Fruit fly (Drosophila melanogaster): ENCODE measurements around the gene CG44139.
A peak's percentile ranks its signal among the peaks of the same experiment; 100 is the strongest.

CG44139 gene

dm6 chr2L:2424497-2424896 lies at the start of gene CG44139:
TSS of gene CG44139 (plus strand) at chr2L:2424797.
- no peak for TF ChIP-seq noc (tag; optimal IDR thresholded peaks at IDR 0.05)

dm6 chr2L:2375655-2376417 lies 48.8 kb upstream of the CG44139 start, which contains the start of gene Atxn7:
TSS of gene Atxn7 (plus strand) at chr2L:2375841.
- peak; percentile 2 for TF ChIP-seq noc (tag; optimal IDR thresholded peaks at IDR 0.05)

- no peak for TF ChIP-seq noc (tag; optimal IDR thresholded peaks at IDR 0.05)
Observed at dm6 chr2L:2376418-2376702, 48.2 kb upstream of the CG44139 start.

dm6 chr2L:2380805-2381204 lies 43.8 kb upstream of the CG44139 start, which contains the start of gene Eogt:
TSS of gene Eogt (plus strand) at chr2L:2381097.
- TF ChIP-seq noc (tag; optimal IDR thresholded peaks at IDR 0.05): peak; percentile 69

DNA sequence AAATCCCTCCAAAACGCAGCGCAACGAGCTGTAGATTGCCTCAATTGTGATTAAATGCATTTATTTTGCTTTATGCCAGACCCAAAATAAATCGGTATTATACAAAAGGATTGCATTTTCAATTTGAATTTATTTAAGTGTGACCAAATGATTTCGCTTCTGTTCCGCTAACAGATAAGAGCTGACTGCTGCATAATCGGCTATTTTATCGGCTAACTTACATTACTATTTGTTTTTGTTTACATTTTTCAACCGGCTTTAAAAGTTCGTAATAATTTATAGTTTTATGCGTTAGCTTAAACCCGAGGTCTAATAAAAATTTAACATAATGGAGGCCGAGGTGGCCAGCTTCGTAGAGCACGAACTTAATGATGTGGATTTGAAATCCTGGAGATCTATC lies 41.6 kb upstream of the CG44139 start, which contains the start of gene PIG-Wa:
PIG-Wa (plus strand) TSS at position 232 of the 400 bp plus-strand sequence.
- TF ChIP-seq noc (tag; optimal IDR thresholded peaks at IDR 0.05): no peak

DNA sequence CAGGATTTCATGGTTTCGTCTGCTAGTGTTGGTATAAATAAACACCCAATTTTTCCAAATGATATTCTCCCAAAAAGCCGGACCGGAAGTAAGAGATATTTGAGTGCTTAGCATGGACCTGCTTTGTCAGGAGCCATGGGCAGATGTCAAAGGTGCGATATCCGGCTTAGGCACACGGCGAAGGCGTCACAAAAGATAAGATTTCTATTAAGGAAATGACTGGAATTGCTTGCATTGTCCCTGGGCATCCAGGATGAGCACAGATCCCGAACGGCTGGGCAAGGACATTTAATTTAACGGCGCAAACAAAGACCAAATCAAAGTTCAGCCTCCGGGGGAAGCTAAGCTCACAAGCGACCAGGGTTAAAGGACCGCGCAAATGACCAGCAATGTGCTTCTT lies 38.9 kb upstream of the CG44139 start, which contains the start of gene CG3557:
CG3557 (minus strand) TSS at position 101 of the 400 bp plus-strand sequence.
- TF ChIP-seq noc (tag; optimal IDR thresholded peaks at IDR 0.05): no peak

DNA sequence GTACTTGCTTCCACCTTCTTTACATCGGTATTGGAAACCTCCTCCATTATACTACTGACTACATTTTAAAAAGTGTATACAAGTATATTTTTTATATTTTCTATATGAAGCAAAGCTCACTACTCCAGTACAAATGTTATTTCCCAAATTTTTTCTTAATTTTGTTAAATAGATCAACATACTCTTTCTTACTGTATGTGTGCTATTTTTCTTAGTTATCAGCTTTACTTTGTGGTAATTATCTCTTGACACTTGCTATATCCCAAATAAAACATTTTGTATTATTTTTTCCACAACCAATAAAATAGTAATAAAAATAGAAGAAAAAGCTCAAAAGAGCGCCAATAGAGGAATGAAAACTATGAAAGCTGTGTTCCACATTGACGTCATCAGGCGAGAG lies 34.0 kb upstream of the CG44139 start, which contains the start of gene CG43750:
CG43750 (minus strand) TSS at position 101 of the 400 bp plus-strand sequence.
- TF ChIP-seq noc (tag; optimal IDR thresholded peaks at IDR 0.05): no peak

DNA sequence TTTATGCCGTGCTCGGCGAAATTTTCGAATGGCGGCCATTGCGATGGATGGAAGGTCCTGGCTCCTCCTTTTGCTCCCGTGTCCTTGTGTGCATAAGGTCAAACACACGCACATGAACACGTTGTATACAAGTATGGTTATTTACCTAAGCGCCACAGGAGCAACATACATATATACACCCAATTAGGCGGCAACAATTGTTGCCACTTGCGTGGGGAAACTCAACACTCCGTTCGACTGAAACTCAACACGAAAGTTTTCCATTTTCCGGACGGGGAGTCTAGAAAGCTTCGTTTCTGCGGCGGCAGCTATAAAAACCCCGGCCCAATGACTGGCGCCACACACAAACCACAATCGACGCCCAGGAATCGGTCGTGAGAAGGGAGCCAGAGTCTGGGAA lies 33.3 kb upstream of the CG44139 start, which contains the start of gene CG46448:
CG46448 (plus strand) TSS at position 340 of the 400 bp plus-strand sequence.
- TF ChIP-seq noc (tag; optimal IDR thresholded peaks at IDR 0.05): no peak

DNA sequence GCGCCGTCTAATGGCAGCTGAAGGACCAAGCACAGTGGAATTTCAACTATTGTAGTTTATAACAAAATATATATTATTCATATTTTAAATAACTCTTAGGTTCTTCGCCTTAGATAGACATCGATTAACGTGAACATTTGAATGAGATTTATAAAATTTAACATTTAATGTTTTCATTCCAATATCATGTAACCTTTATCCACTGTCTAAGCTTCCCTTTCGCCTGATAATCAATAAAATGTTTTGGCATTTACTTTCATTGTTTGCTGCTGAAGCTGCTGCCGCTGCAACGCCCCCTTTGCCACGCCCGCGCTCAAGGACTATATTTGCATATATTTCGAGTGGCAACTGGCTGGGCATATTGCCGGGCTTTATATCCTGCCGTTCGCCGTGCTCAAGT lies 29.7 kb upstream of the CG44139 start:
- TF ChIP-seq noc (tag; optimal IDR thresholded peaks at IDR 0.05): no peak

- no peak for TF ChIP-seq noc (tag; optimal IDR thresholded peaks at IDR 0.05)
Observed at dm6 chr2L:2397080-2397479, 27.5 kb upstream of the CG44139 start.

DNA sequence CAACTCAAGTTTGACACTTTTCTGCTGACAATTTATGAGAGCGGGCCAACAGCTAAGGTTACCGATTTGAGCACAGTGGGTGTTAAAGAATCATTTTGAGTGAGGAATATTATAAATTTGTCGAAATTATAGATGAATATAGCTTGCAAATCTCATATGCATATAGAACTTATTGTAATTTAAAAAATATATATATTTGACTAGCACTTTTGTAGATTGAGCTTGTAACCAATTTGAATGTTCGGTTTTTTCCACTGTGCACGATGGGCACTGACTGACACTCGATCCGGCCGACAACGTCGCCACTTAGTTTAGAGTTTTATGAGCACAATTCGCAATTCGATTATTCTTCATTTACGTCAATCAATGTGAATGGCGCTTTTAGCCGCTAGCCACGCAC lies 26.1 kb upstream of the CG44139 start:
- no peak for TF ChIP-seq noc (tag; optimal IDR thresholded peaks at IDR 0.05)

- no peak for TF ChIP-seq noc (tag; optimal IDR thresholded peaks at IDR 0.05)
Observed at dm6 chr2L:2399897-2400296, 24.7 kb upstream of the CG44139 start, which contains the start of gene VGlut. TSS of gene VGlut (plus strand) at chr2L:2400295.

DNA sequence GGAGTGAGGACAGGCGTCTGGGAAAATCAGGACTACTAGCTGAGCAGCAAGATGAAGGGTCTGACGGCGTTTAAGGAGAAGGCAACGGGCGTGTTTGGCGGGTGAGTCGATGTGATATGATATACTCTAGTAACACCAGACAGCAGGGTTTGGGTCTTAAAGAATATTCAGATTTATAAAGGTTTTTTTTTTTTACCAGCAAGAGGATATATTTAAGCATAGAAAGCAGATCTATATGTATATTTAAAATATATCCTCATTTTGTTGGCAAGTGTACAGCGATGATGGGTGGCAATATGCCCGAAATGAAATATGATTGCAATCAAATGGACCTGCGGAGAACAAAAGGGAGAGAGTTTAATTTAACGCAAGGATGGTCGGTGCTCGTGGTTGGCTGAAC lies 22.4 kb upstream of the CG44139 start:
- no peak for TF ChIP-seq noc (tag; optimal IDR thresholded peaks at IDR 0.05)

DNA sequence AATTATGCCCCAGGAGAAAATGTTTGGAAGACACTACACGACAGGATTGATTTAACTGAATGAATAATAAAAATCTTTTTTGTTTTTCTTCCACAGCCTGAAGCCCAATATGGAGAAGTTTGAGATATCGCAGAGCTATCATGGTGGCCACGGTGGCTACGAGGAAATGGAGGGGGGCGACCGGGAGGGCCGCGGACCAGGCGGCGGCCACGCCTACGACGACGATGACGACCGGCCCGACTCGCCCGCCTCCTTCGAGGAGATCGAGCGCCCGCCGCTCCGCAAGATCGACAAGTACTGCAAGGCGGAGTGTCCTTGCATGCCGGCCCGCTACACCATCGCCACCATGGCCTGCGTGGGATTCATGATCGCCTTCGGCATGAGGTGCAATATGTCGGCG lies 20.0 kb upstream of the CG44139 start:
- no peak for TF ChIP-seq noc (tag; optimal IDR thresholded peaks at IDR 0.05)

- no peak for TF ChIP-seq noc (tag; optimal IDR thresholded peaks at IDR 0.05)
Observed at dm6 chr2L:2413093-2413492, 11.5 kb upstream of the CG44139 start.

- no peak for TF ChIP-seq noc (tag; optimal IDR thresholded peaks at IDR 0.05)
Observed at dm6 chr2L:2415109-2415508, 9.5 kb upstream of the CG44139 start, which contains the start of gene CG18641. TSS of gene CG18641 (minus strand) at chr2L:2415322.

DNA sequence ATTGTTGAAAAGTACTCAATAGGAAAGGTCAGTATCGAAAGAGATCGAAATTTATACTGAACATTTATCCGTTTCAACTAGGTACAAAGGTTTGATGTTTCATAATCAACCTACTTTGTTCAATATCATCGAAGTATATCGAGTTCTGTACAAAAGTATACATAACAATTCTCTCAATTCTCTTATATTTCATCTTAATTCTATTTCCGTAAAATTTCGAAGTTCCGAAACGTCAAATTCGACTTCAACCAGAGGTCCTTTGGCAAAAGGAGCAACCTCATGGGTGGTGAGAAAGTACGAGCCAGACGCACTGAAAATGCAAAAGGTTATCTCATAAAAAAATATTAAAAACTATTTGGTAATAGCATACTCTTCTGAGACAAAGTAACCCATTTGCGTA lies 8.0 kb upstream of the CG44139 start, which contains the start of gene CG31948:
CG31948 (minus strand) TSS at position 101 of the 400 bp plus-strand sequence.
- TF ChIP-seq noc (tag; optimal IDR thresholded peaks at IDR 0.05): no peak

Data from whole organism, larva.